Worm (Caenorhabditis elegans): ENCODE results near the gene Y54F10BM.6.
A peak's percentile ranks its signal among the peaks of the same experiment; 100 is the strongest.

Y54F10BM.6 gene

DNA sequence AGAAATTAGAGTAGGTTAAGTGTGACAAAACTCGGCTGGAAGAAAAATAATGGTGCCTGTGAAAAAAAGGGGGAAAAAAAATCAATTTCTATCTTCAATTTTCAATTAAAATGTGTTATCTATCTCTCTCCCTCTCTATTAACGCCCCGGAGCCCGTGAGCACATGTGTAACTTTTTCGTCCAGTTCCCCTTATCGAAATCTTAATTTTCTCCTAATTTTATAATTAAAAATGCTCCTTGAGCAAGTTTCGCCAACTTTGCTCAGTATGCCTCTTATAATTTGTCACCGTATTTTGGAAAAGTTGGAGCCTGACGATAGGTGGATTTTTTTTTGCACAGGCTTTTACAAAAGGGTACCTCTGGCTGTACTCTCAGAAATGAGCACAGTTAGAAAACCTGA, 45.0 kb downstream of the Y54F10BM.6 start, which contains the start of the genes fbxa-1 and Y54F10BM.20:
Gene fbxa-1, minus strand, starts transcription at position 101 of the 400 bp plus-strand sequence.
Gene Y54F10BM.20, plus strand, starts transcription at position 231 of the 400 bp plus-strand sequence.
- no peak for TF ChIP-seq madf-6 (GFP tag; IDR thresholded peaks at IDR 0.05)
- no peak for TF ChIP-seq hrde-1 (tag; optimal IDR thresholded peaks at IDR 0.05; ENCODE audit: borderline replicate concordance)
- no peak for TF ChIP-seq attf-5 (GFP tag; optimal IDR thresholded peaks at IDR 0.05)
- TF ChIP-seq lin-35 (GFP tag; optimal IDR thresholded peaks at IDR 0.05), result no peak
- no peak for TF ChIP-seq aptf-3 (GFP tag; IDR thresholded peaks at IDR 0.05)
- TF ChIP-seq Y95B8A.8 (GFP tag; IDR thresholded peaks at IDR 0.05), result no peak
- no peak for TF ChIP-seq hlh-26 (GFP tag; conservative IDR thresholded peaks at IDR 0.05)
- no peak for TF ChIP-seq K12H6.12 (tag; optimal IDR thresholded peaks at IDR 0.05)
- no peak for TF ChIP-seq athp-1 (tag; optimal IDR thresholded peaks at IDR 0.05)
- no peak for TF ChIP-seq let-526 (GFP tag; IDR thresholded peaks at IDR 0.05)
- TF ChIP-seq F57A8.1 (GFP tag; optimal IDR thresholded peaks at IDR 0.05), result no peak
- no peak for TF ChIP-seq zim-3 (tag; optimal IDR thresholded peaks at IDR 0.05)
- TF ChIP-seq aptf-2 (GFP tag; conservative IDR thresholded peaks at IDR 0.05), result no peak

DNA sequence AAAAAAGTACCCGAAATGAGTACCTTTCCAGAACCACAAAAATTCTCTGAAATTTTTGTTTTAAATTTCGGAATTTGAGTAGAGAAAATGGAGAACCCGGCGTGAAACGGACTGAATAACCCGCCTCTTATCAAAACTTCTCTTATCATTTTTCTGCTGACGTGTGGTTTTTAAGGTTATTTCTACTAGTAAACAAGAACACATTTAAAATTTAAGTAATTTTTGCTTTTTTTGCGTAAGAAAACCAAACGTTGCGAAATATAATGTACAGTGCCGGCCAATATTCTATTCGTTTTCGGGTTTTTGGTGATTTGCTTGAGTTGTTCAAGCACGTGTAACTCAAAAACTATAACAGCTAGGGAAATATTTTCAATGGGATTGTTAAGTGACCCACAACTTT, 48.0 kb downstream of the Y54F10BM.6 start:
- no peak for TF ChIP-seq attf-5 (GFP tag; optimal IDR thresholded peaks at IDR 0.05)
- peak; percentile 52; the same call in 1 of the 2 replicates for TF ChIP-seq cebp-1 (GFP tag; IDR thresholded peaks at IDR 0.05)
- TF ChIP-seq cebp-1 (tag; optimal IDR thresholded peaks at IDR 0.05), result peak; percentile 60
- no peak for TF ChIP-seq F33H1.4 (GFP tag; IDR thresholded peaks at IDR 0.05)
